Worm (Caenorhabditis elegans): Measurements from ENCODE around the gene pyc-1.

pyc-1 gene

DNA sequence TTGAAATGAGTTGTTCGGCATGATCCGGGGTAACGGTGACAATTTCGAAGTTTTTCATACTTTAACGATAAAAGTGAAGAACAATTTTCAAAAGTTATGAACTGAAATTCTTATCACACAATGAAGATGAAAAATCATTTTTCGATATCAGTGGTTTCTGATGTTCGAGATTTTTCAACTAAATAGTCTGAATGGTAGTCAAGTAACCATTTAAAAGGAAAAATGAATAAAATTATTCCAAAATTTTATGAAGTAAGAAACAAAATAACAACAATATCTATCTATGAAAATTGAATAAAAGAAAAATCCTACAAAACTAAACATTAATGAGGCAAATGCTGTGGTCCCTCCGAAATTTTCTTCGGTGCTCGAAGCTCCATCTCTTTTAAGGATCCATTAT is 3.3 kb upstream of the pyc-1 start, which contains the start of gene D2023.4:
Gene D2023.4, minus strand, starts transcription at position 101 of the 400 bp plus-strand sequence.
- TF ChIP-seq sup-37 (GFP tag; optimal IDR thresholded peaks at IDR 0.05) (no peak), fkh-10 (GFP tag; optimal IDR thresholded peaks at IDR 0.05) (no peak), ces-1 (GFP tag; optimal IDR thresholded peaks at IDR 0.05) (no peak), sptf-1 (tag; optimal IDR thresholded peaks at IDR 0.05) (no peak)

DNA sequence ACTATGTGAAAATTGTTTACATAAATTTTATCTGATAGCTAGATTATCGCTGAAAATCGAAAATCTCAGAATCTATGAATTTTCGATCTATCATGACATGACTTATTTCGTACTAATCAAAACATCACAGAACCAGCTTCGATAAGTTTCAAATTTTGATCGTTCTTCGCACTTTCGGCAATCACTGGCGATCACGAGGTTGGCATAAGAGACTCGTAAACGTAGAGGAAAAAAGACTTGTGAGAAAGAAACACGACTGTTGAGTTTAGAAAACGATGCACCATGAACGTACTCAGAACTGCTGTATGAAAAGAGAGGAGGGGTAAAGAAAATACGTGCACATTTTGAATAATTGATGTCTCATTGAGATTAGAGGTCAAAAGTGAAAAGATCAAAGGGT is 1.6 kb upstream of the pyc-1 start:
- TF ChIP-seq jun-1 (tag; optimal IDR thresholded peaks at IDR 0.05) (peak; percentile 53), efl-1 (optimal IDR thresholded peaks at IDR 0.05) (peak; percentile 34 to 58), efl-1 (GFP tag; optimal IDR thresholded peaks at IDR 0.05 in 1 of 2) (peak; percentile 28 to 94), swsn-7 (tag; optimal IDR thresholded peaks at IDR 0.05) (peak; percentile 85), aly-2 (tag; optimal IDR thresholded peaks at IDR 0.05) (peak; percentile 49), aha-1 (tag; optimal IDR thresholded peaks at IDR 0.05) (peak; percentile 64), dsc-1 (tag; optimal IDR thresholded peaks at IDR 0.05) (no peak), vab-15 (tag; optimal IDR thresholded peaks at IDR 0.05) (no peak), zag-1 (tag; optimal IDR thresholded peaks at IDR 0.05) (no peak), tbx-2 (tag; optimal IDR thresholded peaks at IDR 0.05) (peak; percentile 89), ets-5 (GFP tag; IDR thresholded peaks at IDR 0.05) (no peak), fkh-4 (tag; optimal IDR thresholded peaks at IDR 0.05; ENCODE audit: borderline replicate concordance) (no peak), egl-13 (tag; optimal IDR thresholded peaks at IDR 0.05) (peak; percentile 9), ceh-88 (GFP tag; IDR thresholded peaks at IDR 0.05) (peak; percentile 72), dpl-1 (GFP tag; optimal IDR thresholded peaks at IDR 0.05) (peak; percentile 28 to 58 (median 38)), pqm-1 (tag; optimal IDR thresholded peaks at IDR 0.05) (no peak), nhr-12 (tag; optimal IDR thresholded peaks at IDR 0.05) (no peak), zip-4 (GFP tag; optimal IDR thresholded peaks at IDR 0.05) (peak; percentile 28), lir-3 (tag; optimal IDR thresholded peaks at IDR 0.05; ENCODE audit: poor library complexity) (peak; percentile 79), egl-27 (tag; optimal IDR thresholded peaks at IDR 0.05) (no peak), hlh-4 (tag; optimal IDR thresholded peaks at IDR 0.05) (no peak), snu-23 (GFP tag; optimal IDR thresholded peaks at IDR 0.05) (peak; percentile 94), nhr-237 (tag; optimal IDR thresholded peaks at IDR 0.05) (no peak), grh-1 (GFP tag; IDR thresholded peaks at IDR 0.05) (peak; percentile 64), ama-1 (optimal IDR thresholded peaks at IDR 0.05) (peak; percentile 54), fkh-8 (tag; optimal IDR thresholded peaks at IDR 0.05) (no peak), C04F5.9 (tag; optimal IDR thresholded peaks at IDR 0.05) (peak; percentile 28), nhr-71 (tag; optimal IDR thresholded peaks at IDR 0.05) (peak; percentile 99), nhr-90 (tag; optimal IDR thresholded peaks at IDR 0.05; ENCODE audit: poor library complexity) (peak; percentile 90), mef-2 (tag; optimal IDR thresholded peaks at IDR 0.05) (peak; percentile 40), snpc-4 (tag; optimal IDR thresholded peaks at IDR 0.05) (peak; percentile 48), fos-1 (tag; optimal IDR thresholded peaks at IDR 0.05) (peak; percentile 53), lin-14 (GFP tag; optimal IDR thresholded peaks at IDR 0.05) (peak; percentile 91), nhr-11 (tag; optimal IDR thresholded peaks at IDR 0.05) (peak; percentile 66), unc-30 (tag; optimal IDR thresholded peaks at IDR 0.05) (no peak), nhr-28 (tag; optimal IDR thresholded peaks at IDR 0.05) (no peak), lin-39 (tag; optimal IDR thresholded peaks at IDR 0.05) (peak; percentile 79), sup-37 (GFP tag; optimal IDR thresholded peaks at IDR 0.05) (peak; percentile 84), nhr-77 (tag; optimal IDR thresholded peaks at IDR 0.05) (peak; percentile 82), C16A3.4 (tag; optimal IDR thresholded peaks at IDR 0.05) (peak; percentile 75), blmp-1 (tag; optimal IDR thresholded peaks at IDR 0.05) (peak; percentile 73), pag-3 (tag; optimal IDR thresholded peaks at IDR 0.05; ENCODE audit: borderline replicate concordance, insufficient read depth) (no peak), ztf-11 (tag; optimal IDR thresholded peaks at IDR 0.05) (no peak), rnt-1 (tag; optimal IDR thresholded peaks at IDR 0.05) (peak; percentile 90), irx-1 (tag; optimal IDR thresholded peaks at IDR 0.05) (peak; percentile 55), hpl-2 (GFP tag; optimal IDR thresholded peaks at IDR 0.05) (peak; percentile 50), mab-9 (GFP tag; IDR thresholded peaks at IDR 0.05) (peak; percentile 71), sptf-1 (tag; optimal IDR thresholded peaks at IDR 0.05) (no peak), mep-1 (tag; optimal IDR thresholded peaks at IDR 0.05) (peak; percentile 90), elt-2 (tag; optimal IDR thresholded peaks at IDR 0.05) (peak; percentile 90)
